Worm (Caenorhabditis elegans) whole organism, midembryonic: ENCODE data around the gene C44B12.9.

Experiments used
- T22C8.4 ChIP-seq: fragments of 200-800 bp; sonication (Bioruptor generic); IDR thresholded peaks from 2 replicates; pipeline ENCODE4 v1.3.6; 2022; ENCODE audit warnings: missing genetic modification characterization, missing compliant biosample characterization
- cog-1 ChIP-seq: sonication (generic microtip); optimal IDR thresholded peaks from 2 replicates; lab custom pipeline; 2016; ENCODE audit warnings: missing genetic modification characterization, missing compliant biosample characterization
- flt-1 ChIP-seq: fragments of 200-800 bp; sonication (Bioruptor generic); IDR thresholded peaks from 2 replicates; pipeline ENCODE4 v1.3.6; 2022; ENCODE audit warnings: missing genetic modification characterization, missing compliant biosample characterization
- klf-2 ChIP-seq: fragments of 200-800 bp; sonication (Bioruptor generic); conservative IDR thresholded peaks from 2 replicates; pipeline ENCODE4 v1.3.6; 2022; ENCODE audit warnings: missing genetic modification reagents, missing genetic modification characterization, missing compliant biosample characterization
- med-1 ChIP-seq: sonication (generic microtip); optimal IDR thresholded peaks from 2 replicates; lab custom pipeline; 2017; ENCODE audit warnings: missing genetic modification characterization, mild to moderate bottlenecking, missing compliant biosample characterization, antibody characterized with exemption, missing genetic modification reagents; ENCODE audit not compliant: insufficient read depth
- ref-1 ChIP-seq: fragments of 200-800 bp; sonication (Bioruptor generic); conservative IDR thresholded peaks from 2 replicates; pipeline ENCODE4 v1.3.6; 2022; ENCODE audit warnings: missing genetic modification reagents, missing genetic modification characterization, missing compliant biosample characterization
- tab-1 ChIP-seq: fragments of 200-800 bp; sonication (Bioruptor generic); IDR thresholded peaks from 2 replicates; pipeline ENCODE4 v1.3.6; 2022; ENCODE audit warnings: missing genetic modification characterization, missing compliant biosample characterization
- ztf-23 ChIP-seq: fragments of 200-800 bp; sonication (Bioruptor generic); IDR thresholded peaks from 2 replicates; pipeline ENCODE4 v1.3.6; 2022; ENCODE audit warnings: missing genetic modification reagents, missing genetic modification characterization, missing compliant biosample characterization
- ztf-29 ChIP-seq: fragments of 200-800 bp; sonication (Bioruptor generic); IDR thresholded peaks from 2 replicates; pipeline ENCODE4 v1.3.6; 2022; ENCODE audit warnings: missing genetic modification reagents, missing genetic modification characterization, missing compliant biosample characterization

The C44B12.9 gene

DNA sequence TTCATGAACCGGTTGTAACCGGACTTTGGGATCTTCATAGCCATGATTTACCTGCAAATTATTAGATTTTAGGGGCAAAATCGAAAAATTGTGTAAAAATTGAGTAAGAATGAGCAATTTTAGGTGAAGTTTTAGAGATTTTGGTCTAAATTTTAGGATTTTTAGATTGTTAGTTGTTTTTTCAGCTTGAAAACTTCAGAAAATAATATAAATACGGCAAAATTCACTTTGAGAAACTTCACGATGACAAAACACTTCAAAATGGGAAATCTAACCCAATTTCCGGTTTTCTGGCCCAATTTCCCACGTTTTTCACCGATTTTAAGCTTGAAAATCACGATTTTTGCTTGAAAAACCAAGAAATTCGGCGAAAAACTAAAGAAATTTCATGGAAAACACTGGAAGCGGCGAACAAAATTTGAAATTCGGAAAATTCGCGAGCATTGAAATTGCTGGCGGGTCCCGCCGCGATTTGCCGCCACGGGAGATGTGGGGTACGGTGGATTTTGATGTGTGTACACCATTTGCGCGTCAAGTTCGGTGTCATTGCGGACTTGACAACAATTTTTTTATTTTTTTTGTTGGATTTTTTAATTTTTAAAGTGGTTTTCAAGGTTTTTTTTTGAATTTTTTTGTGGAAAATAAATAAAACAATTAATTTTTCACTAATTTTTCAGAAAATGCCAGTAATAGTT lies 10.4 kb downstream of the C44B12.9 start, which contains the start of the genes cct-8 and Y55F3AR.2:
Gene cct-8 (minus strand): TSS at position 51 of the 695 bp plus-strand sequence.
Gene Y55F3AR.2 (plus strand): TSS at position 672 of the 695 bp plus-strand sequence.
- TF ChIP-seq cog-1 (tag; lab: Kevin White, UChicago) (peak; percentile 88), med-1 (no peak), ref-1 (GFP tag; lab: Robert Waterston, UW) (no peak), flt-1 (peak; percentile 81), T22C8.4 (GFP tag; lab: Robert Waterston, UW) (peak; percentile 55; the same call in 1 of the 2 replicates), klf-2 (GFP tag; lab: Robert Waterston, UW) (peak; percentile 52; the same call in 1 of the 2 replicates), ztf-23 (GFP tag; lab: Robert Waterston, UW) (peak; percentile 92), tab-1 (no peak), ztf-29 (GFP tag; lab: Robert Waterston, UW) (no peak)

DNA sequence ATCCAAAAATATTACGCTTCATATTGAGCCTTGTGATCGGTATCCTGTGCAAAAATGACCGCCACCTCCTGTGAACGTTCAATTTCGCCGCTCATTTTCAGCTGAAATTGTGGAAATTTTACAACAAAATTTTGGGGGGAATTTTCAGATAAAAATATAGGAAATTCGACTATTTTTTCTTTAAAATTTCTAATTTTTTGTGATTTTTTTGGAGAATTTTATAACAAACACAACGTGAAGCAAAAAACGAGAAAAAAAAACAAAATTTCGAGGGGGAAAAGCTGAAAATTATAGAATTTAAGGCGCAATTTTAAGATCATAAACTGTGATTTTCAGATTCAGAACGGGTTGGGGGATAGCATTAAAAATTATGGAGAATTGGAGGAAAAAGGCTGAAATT lies 17.5 kb downstream of the C44B12.9 start, which contains the start of gene csn-4:
Gene csn-4 (minus strand): TSS at position 101 of the 400 bp plus-strand sequence.
- TF ChIP-seq flt-1, result no peak
- TF ChIP-seq tab-1, result no peak
- TF ChIP-seq T22C8.4 (GFP tag; lab: Robert Waterston, UW), result no peak
- TF ChIP-seq ref-1 (GFP tag; lab: Robert Waterston, UW), result no peak
- no peak for TF ChIP-seq med-1
- TF ChIP-seq cog-1 (tag; lab: Kevin White, UChicago), result no peak
- TF ChIP-seq ztf-29 (GFP tag; lab: Robert Waterston, UW), result no peak
- TF ChIP-seq klf-2 (GFP tag; lab: Robert Waterston, UW), result no peak
- TF ChIP-seq ztf-23 (GFP tag; lab: Robert Waterston, UW), result no peak

- TF ChIP-seq med-1 (no peak), ztf-23 (GFP tag; lab: Robert Waterston, UW) (no peak), T22C8.4 (GFP tag; lab: Robert Waterston, UW) (no peak), ref-1 (GFP tag; lab: Robert Waterston, UW) (no peak), klf-2 (GFP tag; lab: Robert Waterston, UW) (no peak), tab-1 (no peak)
Observed at ce11 chrIV:1075484-1075883, 28.9 kb downstream of the C44B12.9 start.

DNA sequence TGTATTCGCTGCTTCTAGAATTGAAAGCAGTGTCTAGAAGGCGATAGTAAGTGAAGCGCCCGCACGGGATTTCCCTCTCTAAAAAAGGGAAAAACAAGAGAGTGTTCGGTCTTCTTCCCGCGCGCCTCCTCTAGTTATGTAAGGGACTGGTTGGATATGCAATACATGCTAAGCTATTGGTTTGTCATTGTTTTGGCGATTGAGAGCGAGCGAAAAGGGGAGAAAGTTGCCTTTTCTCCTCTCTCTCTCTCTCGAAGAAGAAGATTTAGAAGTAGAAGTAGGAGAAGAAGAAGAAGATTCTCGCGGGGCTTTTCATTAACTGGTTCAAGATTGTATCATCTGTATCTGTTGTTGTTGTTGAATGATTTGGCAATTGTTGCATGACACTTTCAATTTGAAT lies 30.3 kb downstream of the C44B12.9 start:
- TF ChIP-seq ztf-23 (GFP tag; lab: Robert Waterston, UW), result no peak
- no peak for TF ChIP-seq med-1
- TF ChIP-seq ztf-29 (GFP tag; lab: Robert Waterston, UW), result no peak
- TF ChIP-seq klf-2 (GFP tag; lab: Robert Waterston, UW), result no peak
- TF ChIP-seq cog-1 (tag; lab: Kevin White, UChicago), result no peak
- TF ChIP-seq tab-1, result no peak
- no peak for TF ChIP-seq ref-1 (GFP tag; lab: Robert Waterston, UW)
- no peak for TF ChIP-seq flt-1
- TF ChIP-seq T22C8.4 (GFP tag; lab: Robert Waterston, UW), result no peak

- no peak for TF ChIP-seq med-1
- no peak for TF ChIP-seq ref-1 (GFP tag; lab: Robert Waterston, UW)
- no peak for TF ChIP-seq T22C8.4 (GFP tag; lab: Robert Waterston, UW)
- TF ChIP-seq klf-2 (GFP tag; lab: Robert Waterston, UW), result no peak
- no peak for TF ChIP-seq ztf-29 (GFP tag; lab: Robert Waterston, UW)
- TF ChIP-seq cog-1 (tag; lab: Kevin White, UChicago), result no peak
- TF ChIP-seq flt-1, result no peak
- no peak for TF ChIP-seq ztf-23 (GFP tag; lab: Robert Waterston, UW)
- TF ChIP-seq tab-1, result no peak
Observed at ce11 chrIV:1070383-1070782, 34.0 kb downstream of the C44B12.9 start.

ce11 chrIV:1068730-1069244 lies 35.6 kb downstream of the C44B12.9 start:
- TF ChIP-seq cog-1 (tag; lab: Kevin White, UChicago) (no peak), ztf-23 (GFP tag; lab: Robert Waterston, UW) (no peak), ref-1 (GFP tag; lab: Robert Waterston, UW) (no peak), ztf-29 (GFP tag; lab: Robert Waterston, UW) (no peak), tab-1 (no peak), klf-2 (GFP tag; lab: Robert Waterston, UW) (no peak), T22C8.4 (GFP tag; lab: Robert Waterston, UW) (no peak), med-1 (no peak)

DNA sequence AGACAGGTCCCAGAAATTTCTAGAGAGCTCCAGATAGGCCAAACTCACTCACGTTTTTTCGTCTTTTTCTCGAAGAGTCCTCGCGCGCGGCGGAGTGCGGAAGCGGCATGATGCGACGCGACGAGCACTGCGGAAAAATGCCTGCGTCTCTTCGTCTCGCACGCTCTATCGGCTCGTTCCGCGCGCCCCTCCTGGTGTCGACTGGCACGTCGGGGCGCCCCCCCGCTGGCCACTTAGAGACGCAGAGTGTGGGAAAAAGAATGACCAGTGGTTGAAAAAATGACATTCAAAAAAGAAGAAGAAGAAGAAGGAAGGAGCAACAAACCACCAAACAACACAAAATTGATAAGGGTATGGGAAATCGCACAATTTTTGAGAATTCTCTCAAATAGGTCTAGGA lies 37.0 kb downstream of the C44B12.9 start, which contains the start of gene znf-782:
Gene znf-782 (minus strand): TSS at position 96 of the 400 bp plus-strand sequence.
- TF ChIP-seq ztf-29 (GFP tag; lab: Robert Waterston, UW), result no peak
- TF ChIP-seq ref-1 (GFP tag; lab: Robert Waterston, UW), result no peak
- no peak for TF ChIP-seq klf-2 (GFP tag; lab: Robert Waterston, UW)
- TF ChIP-seq cog-1 (tag; lab: Kevin White, UChicago), result no peak
- TF ChIP-seq ztf-23 (GFP tag; lab: Robert Waterston, UW), result 0 out of 2 replicates have a peak, but pooled peaks have one; percentile 44
- no peak for TF ChIP-seq med-1
- TF ChIP-seq T22C8.4 (GFP tag; lab: Robert Waterston, UW), result no peak
- TF ChIP-seq flt-1, result no peak
- no peak for TF ChIP-seq tab-1

- no peak for TF ChIP-seq klf-2 (GFP tag; lab: Robert Waterston, UW)
- no peak for TF ChIP-seq ztf-23 (GFP tag; lab: Robert Waterston, UW)
- no peak for TF ChIP-seq cog-1 (tag; lab: Kevin White, UChicago)
Observed at ce11 chrIV:1065569-1065968, 38.8 kb downstream of the C44B12.9 start.

DNA sequence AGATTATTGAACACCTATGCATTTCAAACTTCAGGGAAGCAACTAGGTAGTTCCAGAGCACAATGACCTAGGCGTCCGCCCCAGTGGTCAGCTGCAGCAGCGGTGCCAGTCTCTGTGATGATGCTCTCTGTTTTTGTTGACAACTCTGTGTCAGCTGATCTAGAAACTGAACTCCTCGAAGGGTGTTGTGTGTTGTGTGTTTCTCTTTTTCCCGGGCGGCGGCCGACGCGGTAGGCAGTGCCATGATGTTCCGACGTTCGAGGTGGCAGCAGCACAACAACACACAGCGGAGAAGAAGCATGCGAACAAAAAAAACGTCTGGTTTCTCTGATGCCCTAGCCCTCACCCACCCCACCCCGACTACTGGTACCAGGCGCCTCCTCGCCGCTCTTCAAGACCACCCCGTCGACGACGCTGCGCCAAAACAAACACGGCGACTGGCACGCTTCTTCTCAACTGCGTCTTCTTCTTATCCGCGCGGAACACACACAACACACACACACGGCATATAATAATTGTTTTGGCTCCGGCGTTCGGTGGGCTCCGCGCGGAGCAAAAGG lies 40.0 kb downstream of the C44B12.9 start:
- TF ChIP-seq tab-1 (no peak), ztf-29 (GFP tag; lab: Robert Waterston, UW) (no peak), T22C8.4 (GFP tag; lab: Robert Waterston, UW) (no peak), flt-1 (no peak), ref-1 (GFP tag; lab: Robert Waterston, UW) (no peak), cog-1 (tag; lab: Kevin White, UChicago) (no peak), ztf-23 (GFP tag; lab: Robert Waterston, UW) (no peak)
